Worm (Caenorhabditis elegans) whole organism, L4 larva: ENCODE results near the gene ceh-74.

Experiments
- ama-1 ChIP-seq: fragments of 150-350 bp; optimal IDR thresholded peaks from 2 replicates; lab custom pipeline; 2014; ENCODE audit warnings: inconsistent platforms, mixed read lengths
- ceh-82 ChIP-seq: sonication (generic microtip); optimal IDR thresholded peaks from 2 replicates; lab custom pipeline; 2017; ENCODE audit warnings: missing biosample characterization, missing genetic modification characterization
- fkh-10 ChIP-seq: fragments of 150-350 bp; optimal IDR thresholded peaks from 2 replicates; lab custom pipeline; 2014; ENCODE audit warnings: missing biosample characterization, missing genetic modification reagents, missing genetic modification characterization
- hlh-11 ChIP-seq: fragments of 200-800 bp; sonication (Bioruptor generic); optimal IDR thresholded peaks from 2 replicates; lab custom pipeline; 2018; ENCODE audit warnings: mild to moderate bottlenecking, missing genetic modification characterization, missing compliant biosample characterization
- lin-1 ChIP-seq: fragments of 200-800 bp; sonication (Bioruptor generic); IDR thresholded peaks from 2 replicates; pipeline ENCODE4 v1.3.6; 2022; ENCODE audit warnings: missing genetic modification reagents, missing genetic modification characterization, missing compliant biosample characterization
- lin-13 ChIP-seq: fragments of 150-350 bp; optimal IDR thresholded peaks from 2 replicates; lab custom pipeline; 2014; ENCODE audit warnings: missing biosample characterization, missing genetic modification reagents, missing genetic modification characterization
- mdl-1 ChIP-seq, 2 experiments: fragments of 150-350 bp in 1 of 2; sonication (generic microtip) in 1 of 2; optimal IDR thresholded peaks; 2 replicates each; lab custom pipeline; 2014 to 2017; ENCODE audit warnings: missing biosample characterization in 2 of 2, missing genetic modification characterization in 2 of 2
- nhr-102 ChIP-seq: sonication (generic microtip); optimal IDR thresholded peaks from 2 replicates; lab custom pipeline; 2016; ENCODE audit warnings: mild to moderate bottlenecking, missing genetic modification characterization, moderate library complexity, missing compliant biosample characterization
- nhr-48 ChIP-seq: sonication (generic microtip); optimal IDR thresholded peaks from 2 replicates; lab custom pipeline; 2016; ENCODE audit warnings: mild to moderate bottlenecking, missing genetic modification characterization, missing compliant biosample characterization
- nhr-77 ChIP-seq: fragments of 150-350 bp; optimal IDR thresholded peaks from 2 replicates; lab custom pipeline; 2014; ENCODE audit warnings: missing biosample characterization, missing genetic modification characterization
- php-3 ChIP-seq: fragments of 200-800 bp; sonication (Bioruptor generic); IDR thresholded peaks from 2 replicates; pipeline ENCODE4 v1.3.6; 2022; ENCODE audit warnings: missing genetic modification reagents, missing genetic modification characterization, missing compliant biosample characterization
- tag-97 ChIP-seq: fragments of 200-800 bp; sonication (Bioruptor generic); IDR thresholded peaks from 2 replicates; pipeline ENCODE4 v1.3.6; 2022; ENCODE audit warnings: missing genetic modification characterization, missing compliant biosample characterization
- unc-39 ChIP-seq: sonication (generic microtip); optimal IDR thresholded peaks from 2 replicates; lab custom pipeline; 2017; ENCODE audit warnings: missing biosample characterization, missing genetic modification characterization

ce11 chrV:14145267-14145666 is 32.6 kb upstream of the ceh-74 start, which contains the start of gene par-1:
- TF ChIP-seq tag-97 (no peak), lin-1 (GFP tag; lab: Robert Waterston, UW) (no peak), php-3 (GFP tag; lab: Robert Waterston, UW) (no peak), ceh-82 (tag; lab: Kevin White, UChicago) (no peak), unc-39 (tag; lab: Kevin White, UChicago) (no peak), ama-1 (lab: Kevin White, UChicago) (no peak), lin-13 (GFP tag; lab: Kevin White, UChicago) (no peak), nhr-77 (no peak), fkh-10 (GFP tag; lab: Kevin White, UChicago) (no peak), nhr-102 (tag; lab: Kevin White, UChicago) (no peak), hlh-11 (tag; lab: Kevin White, UChicago) (no peak), nhr-48 (no peak), mdl-1 (tag; optimal IDR thresholded peaks at IDR 0.05; lab: Kevin White, UChicago) (no peak)
